Worm (Caenorhabditis elegans) whole organism, L4/young adult: ENCODE measurements around the gene C35C5.10.

Source experiments
- W03F9.2 ChIP-seq: fragments of 150-350 bp; optimal IDR thresholded peaks from 2 replicates; lab custom pipeline; 2014; ENCODE audit warnings: missing biosample characterization, missing genetic modification characterization
- dao-5 ChIP-seq: sonication (generic microtip); optimal IDR thresholded peaks from 2 replicates; lab custom pipeline; 2016; ENCODE audit warnings: missing genotype, missing genetic modification characterization, moderate library complexity, missing compliant biosample characterization
- him-1 ChIP-seq: sonication (generic microtip); optimal IDR thresholded peaks from 2 replicates; lab custom pipeline; 2016; ENCODE audit warnings: missing genotype, missing genetic modification reagents, missing genetic modification characterization, missing compliant biosample characterization

DNA sequence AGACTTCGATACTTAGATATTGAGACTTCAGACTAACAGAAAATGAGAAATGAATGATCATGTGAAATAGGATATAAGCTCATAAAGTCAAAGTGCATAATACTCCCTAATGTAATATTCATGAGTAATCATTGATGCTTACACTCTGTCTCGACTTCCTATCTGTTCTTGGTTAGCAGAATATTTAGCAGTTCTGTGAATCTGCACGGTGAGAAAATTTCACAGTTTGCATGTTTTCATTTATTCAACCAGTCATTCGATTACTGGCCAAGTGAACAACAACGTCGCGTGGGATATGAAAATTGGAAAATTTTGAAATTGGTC is 51.4 kb downstream of the C35C5.10 start:
- TF ChIP-seq him-1 (tag; lab: Kevin White, UChicago) (no peak), W03F9.2 (no peak), dao-5 (tag; lab: Kevin White, UChicago) (no peak)
